Worm (Caenorhabditis elegans): ENCODE measurements around the gene pqn-53.

DNA sequence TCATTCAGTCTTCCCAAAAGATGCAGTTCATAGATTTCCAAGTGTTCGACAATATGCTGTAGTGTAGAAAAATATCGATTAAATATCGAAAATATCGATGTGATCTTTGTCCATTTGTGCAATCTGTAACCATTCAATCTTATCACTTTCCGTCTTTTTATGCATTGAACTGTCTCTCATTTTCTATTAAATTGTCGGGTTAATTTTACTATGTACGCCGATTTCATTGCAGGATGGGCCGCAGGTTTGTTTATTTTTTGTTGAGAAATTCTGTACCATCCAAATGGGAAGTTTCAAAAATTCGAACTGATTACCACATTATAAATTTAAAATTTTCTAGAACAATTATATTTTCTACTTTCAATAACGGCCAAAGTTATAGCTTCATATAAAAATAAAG, 19.0 kb upstream of the pqn-53 start, which contains the start of gene R07B7.8:
- TF ChIP-seq T22C8.4 (GFP tag; IDR thresholded peaks at IDR 0.05) (no peak), ref-1 (GFP tag; conservative IDR thresholded peaks at IDR 0.05) (no peak), ztf-29 (GFP tag; IDR thresholded peaks at IDR 0.05) (no peak), ztf-23 (GFP tag; IDR thresholded peaks at IDR 0.05) (no peak), tab-1 (GFP tag; IDR thresholded peaks at IDR 0.05) (no peak), flt-1 (GFP tag; IDR thresholded peaks at IDR 0.05) (no peak)
